Worm (Caenorhabditis elegans) whole organism, L1 larva: ENCODE data around the gene col-41.

Experiments
- C34B4.2 ChIP-seq: sonication (generic microtip); optimal IDR thresholded peaks from 2 replicates; lab custom pipeline; 2017; ENCODE audit warnings: mild to moderate bottlenecking, missing genetic modification characterization, missing compliant biosample characterization
- Y116A8C.19 ChIP-seq: sonication (generic microtip); optimal IDR thresholded peaks from 2 replicates; lab custom pipeline; 2016; ENCODE audit warnings: missing compliant biosample characterization, missing genetic modification characterization, borderline replicate concordance
- aly-2 ChIP-seq: fragments of 150-350 bp; optimal IDR thresholded peaks from 2 replicates; lab custom pipeline; 2014; ENCODE audit warnings: missing biosample characterization, missing genetic modification characterization
- ama-1 ChIP-seq: fragments of 150-350 bp; optimal IDR thresholded peaks from 2 replicates; lab custom pipeline; 2014
- ceh-8 ChIP-seq: fragments of 200-800 bp; sonication (Bioruptor generic); optimal IDR thresholded peaks from 2 replicates; lab custom pipeline; 2018; ENCODE audit warnings: mild to moderate bottlenecking, missing genetic modification characterization, moderate library complexity, missing compliant biosample characterization
- ces-1 ChIP-seq: fragments of 150-350 bp; optimal IDR thresholded peaks from 2 replicates; lab custom pipeline; 2014; ENCODE audit warnings: missing biosample characterization, missing genetic modification reagents, missing genetic modification characterization
- dpl-1 ChIP-seq, 3 experiments: fragments of 150-350 bp in 2 of 3; sonication (generic microtip) in 1 of 3; optimal IDR thresholded peaks; 2 replicates each; lab custom pipeline; 2014 to 2017; ENCODE audit warnings: missing biosample characterization in 3 of 3, missing genetic modification characterization in 3 of 3, missing genetic modification reagents in 3 of 3
- efl-1 ChIP-seq, 4 experiments: fragments of 150-350 bp; optimal IDR thresholded peaks in 3 of 4; peaks in 1 of 4; 1 replicate in 1 of 4; 2 replicates in 3 of 4; lab custom pipeline; 2014; ENCODE audit warnings: missing biosample characterization in 2 of 4, missing genetic modification characterization in 2 of 4, missing genetic modification reagents in 2 of 4
- egl-13 ChIP-seq: sonication (generic microtip); optimal IDR thresholded peaks from 2 replicates; lab custom pipeline; 2016; ENCODE audit warnings: missing genotype, missing genetic modification reagents, missing genetic modification characterization, missing compliant biosample characterization
- elt-2 ChIP-seq: sonication (generic microtip); optimal IDR thresholded peaks from 2 replicates; lab custom pipeline; 2016; ENCODE audit warnings: missing genetic modification characterization, mild to moderate bottlenecking, inconsistent platforms, missing compliant biosample characterization, missing genetic modification reagents
- fkh-4 ChIP-seq: sonication (generic microtip); optimal IDR thresholded peaks from 2 replicates; lab custom pipeline; 2016; ENCODE audit warnings: missing compliant biosample characterization, missing genetic modification characterization, borderline replicate concordance
- fkh-8 ChIP-seq: sonication (generic microtip); optimal IDR thresholded peaks from 2 replicates; lab custom pipeline; 2016; ENCODE audit warnings: mild to moderate bottlenecking, missing genetic modification characterization, missing compliant biosample characterization
- grh-1 ChIP-seq: fragments of 200-800 bp; sonication (Bioruptor generic); IDR thresholded peaks from 2 replicates; pipeline ENCODE4 v1.3.6; 2022; ENCODE audit warnings: missing genetic modification reagents, missing genetic modification characterization, missing compliant biosample characterization
- hlh-4 ChIP-seq: sonication (generic microtip); optimal IDR thresholded peaks from 2 replicates; lab custom pipeline; 2016; ENCODE audit warnings: mild to moderate bottlenecking, missing genetic modification characterization, missing compliant biosample characterization
- lin-13 ChIP-seq: fragments of 150-350 bp; optimal IDR thresholded peaks from 2 replicates; lab custom pipeline; 2014; ENCODE audit warnings: missing biosample characterization, missing genetic modification reagents, missing genetic modification characterization
- lin-14 ChIP-seq: fragments of 200-800 bp; sonication (Bioruptor generic); optimal IDR thresholded peaks from 2 replicates; lab custom pipeline; 2018; ENCODE audit warnings: mild to moderate bottlenecking, missing genetic modification characterization, moderate library complexity, missing compliant biosample characterization
- lin-35 ChIP-seq, 2 experiments: fragments of 150-350 bp; optimal IDR thresholded peaks; 2 replicates each; lab custom pipeline; 2014; ENCODE audit warnings: missing biosample characterization in 2 of 2, missing genetic modification characterization in 2 of 2, missing genetic modification reagents in 2 of 2
- lir-3 ChIP-seq: sonication (generic microtip); optimal IDR thresholded peaks from 2 replicates; lab custom pipeline; 2016; ENCODE audit warnings: mild to moderate bottlenecking, missing genetic modification characterization, moderate library complexity, missing compliant biosample characterization; ENCODE audit not compliant: poor library complexity
- lsy-2 ChIP-seq, 2 experiments: fragments of 150-350 bp; optimal IDR thresholded peaks; 2 replicates each; lab custom pipeline; 2014; ENCODE audit warnings: missing biosample characterization in 2 of 2, missing genetic modification characterization in 2 of 2
- mdl-1 ChIP-seq, 2 experiments: fragments of 150-350 bp; optimal IDR thresholded peaks; 2 replicates each; lab custom pipeline; 2014 to 2017; ENCODE audit warnings: missing biosample characterization in 2 of 2, missing genetic modification characterization in 2 of 2, inconsistent platforms in 1 of 2
- mef-2 ChIP-seq: fragments of 150-350 bp; optimal IDR thresholded peaks from 2 replicates; lab custom pipeline; 2014; ENCODE audit warnings: missing biosample characterization, missing genetic modification characterization
- mep-1 ChIP-seq: fragments of 150-350 bp; optimal IDR thresholded peaks from 2 replicates; lab custom pipeline; 2014; ENCODE audit warnings: missing biosample characterization, missing genetic modification characterization
- nhr-12 ChIP-seq: sonication (generic microtip); optimal IDR thresholded peaks from 2 replicates; lab custom pipeline; 2017; ENCODE audit warnings: missing biosample characterization, missing genetic modification characterization
- nhr-19 ChIP-seq: fragments of 200-800 bp; sonication (Bioruptor generic); conservative IDR thresholded peaks from 2 replicates; pipeline ENCODE4 v1.3.6; 2022; ENCODE audit warnings: missing genetic modification characterization, missing compliant biosample characterization
- nhr-237 ChIP-seq: fragments of 150-350 bp; optimal IDR thresholded peaks from 2 replicates; lab custom pipeline; 2014; ENCODE audit warnings: missing biosample characterization, missing genetic modification characterization
- nhr-47 ChIP-seq: sonication (generic microtip); optimal IDR thresholded peaks from 2 replicates; lab custom pipeline; 2016; ENCODE audit warnings: mild to moderate bottlenecking, missing genetic modification characterization, moderate library complexity, missing compliant biosample characterization
- nhr-71 ChIP-seq: sonication (generic microtip); optimal IDR thresholded peaks from 2 replicates; lab custom pipeline; 2016; ENCODE audit warnings: mild to moderate bottlenecking, missing genetic modification characterization, moderate library complexity, missing compliant biosample characterization
- nhr-76 ChIP-seq: sonication (generic microtip); optimal IDR thresholded peaks from 2 replicates; lab custom pipeline; 2017; ENCODE audit warnings: missing biosample characterization, missing genetic modification characterization
- pax-3 ChIP-seq: fragments of 200-800 bp; sonication (Bioruptor generic); optimal IDR thresholded peaks from 2 replicates; lab custom pipeline; 2018; ENCODE audit warnings: mild to moderate bottlenecking, missing genetic modification characterization, moderate library complexity, missing compliant biosample characterization
- pqm-1 ChIP-seq: sonication (generic microtip); optimal IDR thresholded peaks from 3 replicates; lab custom pipeline; 2017; ENCODE audit warnings: missing biosample characterization, missing genetic modification characterization
- rnt-1 ChIP-seq: sonication (generic microtip); optimal IDR thresholded peaks from 2 replicates; lab custom pipeline; 2016; ENCODE audit warnings: mild to moderate bottlenecking, missing genetic modification characterization, moderate library complexity, missing compliant biosample characterization
- snpc-4 ChIP-seq: fragments of 150-350 bp; optimal IDR thresholded peaks from 2 replicates; lab custom pipeline; 2014; ENCODE audit warnings: missing biosample characterization, missing genetic modification characterization
- swsn-7 ChIP-seq: sonication (generic microtip); optimal IDR thresholded peaks from 2 replicates; lab custom pipeline; 2016; ENCODE audit warnings: missing genetic modification characterization, missing compliant biosample characterization
- tbx-2 ChIP-seq: sonication (generic microtip); optimal IDR thresholded peaks from 2 replicates; lab custom pipeline; 2016; ENCODE audit warnings: missing genetic modification characterization, missing compliant biosample characterization
- tlp-1 ChIP-seq: fragments of 150-350 bp; optimal IDR thresholded peaks from 2 replicates; lab custom pipeline; 2014; ENCODE audit warnings: missing biosample characterization, missing genetic modification characterization
- unc-86 ChIP-seq: sonication (generic microtip); optimal IDR thresholded peaks from 2 replicates; lab custom pipeline; 2016; ENCODE audit warnings: missing genetic modification characterization, missing compliant biosample characterization
- vab-15 ChIP-seq: sonication (generic microtip); optimal IDR thresholded peaks from 2 replicates; lab custom pipeline; 2017; ENCODE audit warnings: missing genotype, mild to moderate bottlenecking, missing genetic modification characterization, missing compliant biosample characterization
- xbp-1 ChIP-seq: sonication (generic microtip); optimal IDR thresholded peaks from 2 replicates; lab custom pipeline; 2016; ENCODE audit warnings: missing genetic modification characterization, missing compliant biosample characterization
- zag-1 ChIP-seq: fragments of 150-350 bp; optimal IDR thresholded peaks from 2 replicates; lab custom pipeline; 2014; ENCODE audit warnings: missing biosample characterization, missing genetic modification characterization
- zip-4 ChIP-seq: fragments of 200-800 bp; sonication (Bioruptor generic); optimal IDR thresholded peaks from 2 replicates; lab custom pipeline; 2018; ENCODE audit warnings: mild to moderate bottlenecking, missing genetic modification characterization, moderate library complexity, missing compliant biosample characterization
- ztf-11 ChIP-seq, 2 experiments: sonication (generic microtip); optimal IDR thresholded peaks; 2 replicates each; lab custom pipeline; 2016 to 2017; ENCODE audit warnings: missing genetic modification characterization in 2 of 2, missing biosample characterization in 1 of 2, missing compliant biosample characterization in 1 of 2
- ztf-4 ChIP-seq: fragments of 150-350 bp; optimal IDR thresholded peaks from 2 replicates; lab custom pipeline; 2014; ENCODE audit warnings: missing biosample characterization, missing genetic modification characterization

Gene col-41

ce11 chrX:15199052-15199451, 22.8 kb upstream of the col-41 start, which contains the start of gene snt-7:
snt-7 (minus strand) TSS chrX:15199152.
- TF ChIP-seq fkh-4 (tag; lab: Kevin White, UChicago): no peak
- TF ChIP-seq snpc-4: no peak
- TF ChIP-seq ama-1 (lab: Kevin White, UChicago): no peak
- no peak for TF ChIP-seq rnt-1
- no peak for TF ChIP-seq mdl-1 (tag; optimal IDR thresholded peaks at IDR 0.05; lab: Kevin White, UChicago)
- TF ChIP-seq aly-2 (tag; lab: Kevin White, UChicago): no peak
- no peak for TF ChIP-seq dpl-1 (GFP tag; optimal IDR thresholded peaks at IDR 0.05; lab: Kevin White, UChicago)
- TF ChIP-seq ztf-11 (tag; optimal IDR thresholded peaks at IDR 0.05; lab: Kevin White, UChicago): no peak
- TF ChIP-seq mep-1: no peak
- TF ChIP-seq nhr-237 (tag; lab: Kevin White, UChicago): no peak
- no peak for TF ChIP-seq lin-35 (GFP tag; optimal IDR thresholded peaks at IDR 0.05; lab: Kevin White, UChicago)
- no peak for TF ChIP-seq tlp-1
- TF ChIP-seq lir-3: no peak
- TF ChIP-seq egl-13 (tag; lab: Kevin White, UChicago): no peak
- no peak for TF ChIP-seq elt-2 (tag; lab: Kevin White, UChicago)
- no peak for TF ChIP-seq swsn-7 (tag; lab: Kevin White, UChicago)

DNA sequence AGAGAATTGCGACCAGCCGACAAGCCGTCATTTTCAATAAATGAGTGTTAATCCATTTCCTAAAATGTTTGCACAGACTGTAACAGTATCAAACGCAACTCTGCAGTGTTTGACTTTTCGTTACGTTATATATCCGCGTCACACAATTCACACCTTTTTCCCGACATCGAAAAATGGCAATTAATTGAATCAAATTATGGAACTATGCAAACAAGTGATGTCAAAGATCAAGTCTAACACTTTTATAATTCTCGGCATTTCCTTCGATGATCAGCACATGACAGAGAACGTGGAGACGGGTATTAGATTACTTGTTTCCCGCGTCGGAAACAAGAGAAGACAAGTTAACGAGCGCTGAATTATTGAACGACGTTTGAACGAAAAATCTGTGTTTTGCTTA, 18.0 kb upstream of the col-41 start, which contains the start of gene phat-6:
TSS of gene phat-6 (minus strand) at position 101 of the 400 bp plus-strand sequence.
- TF ChIP-seq fkh-8: peak; percentile 3
- peak; percentile 50 for TF ChIP-seq nhr-71 (tag; lab: Kevin White, UChicago)
- TF ChIP-seq unc-86 (tag; lab: Kevin White, UChicago): peak; percentile 12
- no peak for TF ChIP-seq vab-15 (tag; lab: Kevin White, UChicago)
- peak; percentile 20 for TF ChIP-seq nhr-47 (tag; lab: Kevin White, UChicago)
- peak; percentile 27 for TF ChIP-seq lin-14 (GFP tag; lab: Kevin White, UChicago)
- TF ChIP-seq ztf-4 (tag; lab: Kevin White, UChicago): no peak
- TF ChIP-seq xbp-1: no peak
- TF ChIP-seq tbx-2 (tag; lab: Kevin White, UChicago): peak; percentile 23
- TF ChIP-seq zip-4 (GFP tag; lab: Kevin White, UChicago): no peak
- no peak for TF ChIP-seq nhr-19 (GFP tag; lab: Robert Waterston, UW)
- TF ChIP-seq ces-1 (GFP tag; lab: Kevin White, UChicago): no peak

DNA sequence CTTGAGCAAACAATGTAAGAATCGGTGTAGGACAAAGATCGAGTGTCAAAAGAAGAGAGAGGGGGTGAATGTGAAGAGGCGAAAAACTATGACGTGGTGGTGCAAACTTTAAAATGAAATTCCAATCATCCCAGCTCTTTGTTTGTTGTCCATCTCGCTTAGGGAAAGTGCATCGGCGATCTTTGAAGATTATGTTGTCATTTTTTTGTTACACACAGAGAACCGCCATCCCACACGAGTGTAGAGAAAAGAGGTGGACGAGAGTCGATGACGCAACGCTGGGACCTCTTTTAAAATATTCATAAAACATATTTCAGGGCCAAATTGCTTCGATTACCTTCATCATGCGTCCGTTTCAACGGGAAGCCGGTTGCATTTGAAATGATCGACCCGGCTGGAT, 15.1 kb upstream of the col-41 start:
- TF ChIP-seq lin-14 (GFP tag; lab: Kevin White, UChicago): peak; percentile 38
- TF ChIP-seq efl-1 (optimal IDR thresholded peaks at IDR 0.05; lab: Kevin White, UChicago): no peak
- TF ChIP-seq efl-1 (GFP tag; optimal IDR thresholded peaks at IDR 0.05 in 1 of 2; lab: Kevin White, UChicago): peak in 1 of 2 experiments; percentile 38
- no peak for TF ChIP-seq pqm-1 (tag; lab: Kevin White, UChicago)

DNA sequence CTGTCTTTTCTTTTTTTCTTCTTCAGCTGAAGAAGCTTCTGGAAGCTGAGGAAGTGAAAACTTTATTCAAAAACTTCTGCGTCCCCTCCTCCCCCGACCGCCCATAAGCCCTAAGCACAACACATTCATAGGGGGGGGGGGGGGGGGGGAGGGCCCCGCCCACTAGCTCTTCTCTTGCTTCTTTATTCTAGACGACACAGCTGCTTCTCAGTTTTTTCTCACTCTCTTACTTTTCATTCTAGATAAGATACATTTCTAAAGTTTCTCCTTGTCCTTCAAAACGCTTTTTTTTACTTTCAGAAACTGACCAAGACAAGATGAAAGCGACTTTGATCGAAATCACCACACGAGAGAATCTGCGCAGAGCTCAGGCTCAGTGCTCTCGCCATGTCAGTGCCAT, 13.5 kb upstream of the col-41 start, which contains the start of gene T10B10.4:
TSS of gene T10B10.4 (plus strand) at position 301 of the 400 bp plus-strand sequence.
- TF ChIP-seq mep-1: no peak

DNA sequence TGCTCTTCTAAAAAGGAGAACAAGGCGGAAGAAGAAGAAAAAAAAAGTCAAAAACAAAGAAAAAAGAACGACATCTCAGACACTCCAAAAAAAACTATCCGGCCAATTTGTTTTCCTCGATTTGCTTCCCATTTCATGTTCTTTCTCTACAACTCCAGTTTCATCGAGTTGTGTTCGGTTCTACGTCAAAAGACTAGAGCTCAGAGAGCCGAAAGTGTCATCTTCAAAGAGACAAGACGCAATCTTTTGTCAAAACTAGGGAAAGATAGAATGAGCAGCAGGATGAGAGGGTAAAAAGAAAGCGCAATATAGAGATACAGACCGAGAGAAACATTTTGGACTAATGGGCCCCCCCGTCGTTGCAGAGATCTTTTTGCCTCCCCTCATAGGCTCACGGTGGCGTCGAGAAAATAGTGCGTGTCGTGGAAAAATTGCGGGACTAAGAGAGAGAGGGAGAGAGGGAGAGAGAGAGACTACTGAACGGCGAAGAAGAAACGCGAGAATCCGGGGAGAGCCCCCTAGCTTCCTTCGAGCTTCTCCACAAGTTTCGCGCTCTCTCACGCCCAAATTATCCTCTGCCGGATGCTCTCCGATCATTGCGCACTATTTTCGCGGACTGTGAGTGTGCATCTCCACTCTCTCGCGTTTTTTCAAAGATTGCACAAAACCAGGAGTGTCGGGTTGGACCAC, 12.8 kb upstream of the col-41 start:
- TF ChIP-seq mef-2 (tag; lab: Kevin White, UChicago) (no peak), C34B4.2 (tag; lab: Kevin White, UChicago) (no peak), nhr-76 (tag; lab: Kevin White, UChicago) (no peak), tbx-2 (tag; lab: Kevin White, UChicago) (peak; percentile 81), pax-3 (peak; percentile 50), mep-1 (peak; percentile 15), zag-1 (tag; lab: Kevin White, UChicago) (no peak), lin-14 (GFP tag; lab: Kevin White, UChicago) (peak; percentile 97), efl-1 (optimal IDR thresholded peaks at IDR 0.05; lab: Kevin White, UChicago) (peak; percentile 22 to 48), efl-1 (GFP tag; optimal IDR thresholded peaks at IDR 0.05 in 1 of 2; lab: Kevin White, UChicago) (peak in 1 of 2 experiments; percentile 83), ceh-8 (GFP tag; lab: Kevin White, UChicago) (peak; percentile 82), lsy-2 (tag; optimal IDR thresholded peaks at IDR 0.05; lab: Kevin White, UChicago) (peak; percentile 57 to 64), elt-2 (tag; lab: Kevin White, UChicago) (no peak), vab-15 (tag; lab: Kevin White, UChicago) (no peak), lin-13 (GFP tag; lab: Kevin White, UChicago) (peak; percentile 37), grh-1 (GFP tag; lab: Robert Waterston, UW) (no peak), Y116A8C.19 (tag; lab: Kevin White, UChicago) (no peak), nhr-71 (tag; lab: Kevin White, UChicago) (peak; percentile 90), nhr-12 (tag; lab: Kevin White, UChicago) (no peak), xbp-1 (peak; percentile 53), hlh-4 (tag; lab: Kevin White, UChicago) (no peak)
